Fruit fly (Drosophila melanogaster) whole organism, embryonic: ENCODE measurements around the gene CG14442.

Source experiments
- Adf1 ChIP-seq: fragments of 200-800 bp; sonication (Bioruptor generic); IDR thresholded peaks from 2 replicates; pipeline ENCODE4 v1.3.6; 2022; ENCODE audit warnings: missing biosample characterization, missing genetic modification characterization
- Aef1 ChIP-seq: fragments of 200-800 bp; sonication (Bioruptor generic); IDR thresholded peaks from 3 replicates; pipeline ENCODE4 v1.3.6; 2022; ENCODE audit warnings: missing biosample characterization, missing genetic modification characterization
- B-H2 ChIP-seq: fragments of 200-800 bp; sonication (Bioruptor generic); optimal IDR thresholded peaks from 2 replicates; lab custom pipeline; 2018; ENCODE audit warnings: missing biosample characterization, mild to moderate bottlenecking, missing genetic modification characterization
- Blimp-1 ChIP-seq: fragments of 200-800 bp; sonication (Bioruptor generic); optimal IDR thresholded peaks from 3 replicates; lab custom pipeline; 2018; ENCODE audit warnings: missing biosample characterization, missing genetic modification characterization, mild to moderate bottlenecking, moderate library complexity, missing genetic modification reagents
- CG10462 ChIP-seq: fragments of 200-800 bp; sonication (Bioruptor generic); optimal IDR thresholded peaks from 2 replicates; lab custom pipeline; 2016; ENCODE audit warnings: missing biosample characterization, missing genetic modification characterization
- CG10979 ChIP-seq: fragments of 200-800 bp; sonication (Bioruptor generic); optimal IDR thresholded peaks from 2 replicates; lab custom pipeline; 2018; ENCODE audit warnings: missing biosample characterization, mild to moderate bottlenecking, missing genetic modification characterization, moderate library complexity
- CG13296 ChIP-seq: fragments of 200-800 bp; sonication (Bioruptor generic); optimal IDR thresholded peaks from 3 replicates; lab custom pipeline; 2018; ENCODE audit warnings: missing biosample characterization, mild to moderate bottlenecking, missing genetic modification characterization
- CG13424 ChIP-seq: fragments of 200-800 bp; sonication (Bioruptor generic); optimal IDR thresholded peaks from 2 replicates; lab custom pipeline; 2019; ENCODE audit warnings: missing biosample characterization, mild to moderate bottlenecking, missing genetic modification characterization, moderate library complexity
- CG14860 ChIP-seq: fragments of 200-800 bp; sonication (Bioruptor generic); IDR thresholded peaks from 3 replicates; pipeline ENCODE4 v1.3.6; 2022; ENCODE audit warnings: missing biosample characterization, missing genetic modification characterization; ENCODE audit not compliant: partially characterized antibody
- CG1529 ChIP-seq: fragments of 200-800 bp; sonication (Bioruptor generic); optimal IDR thresholded peaks from 3 replicates; lab custom pipeline; 2018; ENCODE audit warnings: missing biosample characterization, missing genetic modification characterization
- CG15479 ChIP-seq: fragments of 200-800 bp; sonication (Bioruptor generic); optimal IDR thresholded peaks from 3 replicates; lab custom pipeline; 2019; ENCODE audit warnings: missing biosample characterization, mild to moderate bottlenecking, missing genetic modification characterization, moderate library complexity
- CG17186 ChIP-seq: fragments of 200-800 bp; sonication (Bioruptor generic); optimal IDR thresholded peaks from 3 replicates; lab custom pipeline; 2017; ENCODE audit warnings: missing biosample characterization, missing genetic modification reagents, missing genetic modification characterization
- CG2116 ChIP-seq: fragments of 200-800 bp; sonication (Bioruptor generic); optimal IDR thresholded peaks from 3 replicates; lab custom pipeline; 2018; ENCODE audit warnings: missing biosample characterization, mild to moderate bottlenecking, missing genetic modification characterization
- CG32532 ChIP-seq: fragments of 200-800 bp; sonication (Bioruptor generic); IDR thresholded peaks from 2 replicates; pipeline ENCODE4 v1.3.6; 2022; ENCODE audit warnings: missing biosample characterization, missing genetic modification characterization
- CG6654 ChIP-seq: fragments of 200-800 bp; sonication (Bioruptor generic); optimal IDR thresholded peaks from 2 replicates; lab custom pipeline; 2017; ENCODE audit warnings: missing biosample characterization, mild to moderate bottlenecking, missing genetic modification characterization
- CG7839 ChIP-seq: fragments of 200-800 bp; sonication (Bioruptor generic); optimal IDR thresholded peaks from 3 replicates; lab custom pipeline; 2018; ENCODE audit warnings: missing biosample characterization, mild to moderate bottlenecking, missing genetic modification characterization, moderate library complexity
- CG9932 ChIP-seq: fragments of 200-800 bp; sonication (Bioruptor generic); IDR thresholded peaks from 2 replicates; pipeline ENCODE4 v1.3.6; 2022; ENCODE audit warnings: missing biosample characterization, missing genetic modification characterization
- CrebB ChIP-seq: fragments of 200-800 bp; sonication (Bioruptor generic); optimal IDR thresholded peaks from 3 replicates; lab custom pipeline; 2018; ENCODE audit warnings: missing biosample characterization, mild to moderate bottlenecking, missing genetic modification characterization
- D ChIP-seq, 2 experiments: fragments of 200-800 bp in 1 of 2; fragments of >200 bp in 1 of 2; sonication (Bioruptor generic) in 1 of 2; optimal IDR thresholded peaks; 2 replicates in 1 of 2; 3 replicates in 1 of 2; lab custom pipeline; 2017; ENCODE audit warnings: mild to moderate bottlenecking in 1 of 2, missing biosample characterization in 1 of 2, missing genetic modification characterization in 1 of 2, missing genetic modification reagents in 1 of 2
- Dfd ChIP-seq, 2 experiments: fragments of >200 bp; optimal IDR thresholded peaks; 2 replicates each; lab custom pipeline; 2017; ENCODE audit warnings: missing biosample characterization in 2 of 2, missing genetic modification characterization in 2 of 2
- Doc3 ChIP-seq: fragments of 200-800 bp; sonication (Bioruptor generic); IDR thresholded peaks from 3 replicates; pipeline ENCODE4 v1.3.6; 2022; ENCODE audit warnings: missing biosample characterization, missing genetic modification characterization; ENCODE audit not compliant: partially characterized antibody
- Hr39 ChIP-seq: fragments of >200 bp; optimal IDR thresholded peaks from 2 replicates; lab custom pipeline; 2017
- Hr78 ChIP-seq, 2 experiments: fragments of 200-800 bp in 1 of 2; fragments of >200 bp in 1 of 2; sonication (Bioruptor generic) in 1 of 2; optimal IDR thresholded peaks; 2 replicates each; lab custom pipeline; 2017 to 2019; ENCODE audit warnings: missing biosample characterization in 2 of 2, missing genetic modification characterization in 2 of 2, mild to moderate bottlenecking in 1 of 2, moderate library complexity in 1 of 2
- MTF-1 ChIP-seq: fragments of 200-800 bp; sonication (Bioruptor generic); optimal IDR thresholded peaks from 2 replicates; lab custom pipeline; 2018; ENCODE audit warnings: missing biosample characterization, mild to moderate bottlenecking, missing genetic modification characterization, borderline replicate concordance
- Ravus ChIP-seq: fragments of 200-800 bp; sonication (Bioruptor generic); IDR thresholded peaks from 2 replicates; pipeline ENCODE4 v1.3.6; 2022; ENCODE audit warnings: missing biosample characterization, missing genetic modification characterization
- Side ChIP-seq: fragments of 200-800 bp; sonication (Bioruptor generic); optimal IDR thresholded peaks from 2 replicates; lab custom pipeline; 2016; ENCODE audit warnings: missing biosample characterization, missing genetic modification characterization
- TFAM ChIP-seq: fragments of 200-800 bp; sonication (Bioruptor generic); optimal IDR thresholded peaks from 2 replicates; lab custom pipeline; 2017; ENCODE audit warnings: missing biosample characterization, missing genetic modification characterization, inconsistent platforms
- ab ChIP-seq: fragments of 200-800 bp; sonication (Bioruptor generic); optimal IDR thresholded peaks from 2 replicates; lab custom pipeline; 2016; ENCODE audit warnings: missing biosample characterization, missing genetic modification characterization
- az2 ChIP-seq: fragments of 200-800 bp; sonication (Bioruptor generic); optimal IDR thresholded peaks from 3 replicates; lab custom pipeline; 2016; ENCODE audit warnings: missing biosample characterization, missing genetic modification characterization
- cato ChIP-seq: fragments of 200-800 bp; sonication (Bioruptor generic); optimal IDR thresholded peaks from 2 replicates; lab custom pipeline; 2016; ENCODE audit warnings: missing biosample characterization, missing genetic modification characterization, borderline replicate concordance
- chn ChIP-seq: fragments of 200-800 bp; sonication (Bioruptor generic); optimal IDR thresholded peaks from 2 replicates; lab custom pipeline; 2016; ENCODE audit warnings: missing biosample characterization, missing genetic modification characterization
- crc ChIP-seq: fragments of 200-800 bp; sonication (Bioruptor generic); optimal IDR thresholded peaks from 2 replicates; lab custom pipeline; 2016; ENCODE audit warnings: missing biosample characterization, missing genetic modification characterization
- dimm ChIP-seq: fragments of 200-800 bp; sonication (Bioruptor generic); IDR thresholded peaks from 2 replicates; pipeline ENCODE4 v1.3.6; 2022; ENCODE audit warnings: missing biosample characterization, missing genetic modification characterization
- dm ChIP-seq: fragments of 200-800 bp; sonication (Bioruptor generic); optimal IDR thresholded peaks from 3 replicates; lab custom pipeline; 2016; ENCODE audit warnings: missing biosample characterization, missing genetic modification characterization
- dmrt11E ChIP-seq: fragments of 200-800 bp; sonication (Bioruptor generic); optimal IDR thresholded peaks from 3 replicates; lab custom pipeline; 2018; ENCODE audit warnings: missing biosample characterization, mild to moderate bottlenecking, missing genetic modification characterization, moderate library complexity
- dmrt99B ChIP-seq: fragments of 200-800 bp; sonication (Bioruptor generic); optimal IDR thresholded peaks from 2 replicates; lab custom pipeline; 2018; ENCODE audit warnings: missing biosample characterization, mild to moderate bottlenecking, missing genetic modification characterization, moderate library complexity
- h ChIP-seq: fragments of >200 bp; optimal IDR thresholded peaks from 2 replicates; lab custom pipeline; 2017
- jumu ChIP-seq: fragments of 200-800 bp; sonication (Bioruptor generic); optimal IDR thresholded peaks from 3 replicates; lab custom pipeline; 2016; ENCODE audit warnings: missing biosample characterization, missing genetic modification characterization
- ken ChIP-seq: fragments of 200-800 bp; sonication (Bioruptor generic); IDR thresholded peaks from 3 replicates; pipeline ENCODE4 v1.3.6; 2022; ENCODE audit warnings: missing biosample characterization, missing genetic modification characterization
- lmd ChIP-seq: fragments of 200-800 bp; sonication (Bioruptor generic); IDR thresholded peaks from 2 replicates; pipeline ENCODE4 v1.3.6; 2022; ENCODE audit warnings: missing biosample characterization, missing genetic modification characterization
- pan ChIP-seq, 4 experiments: fragments of >200 bp in 3 of 4; fragments of 200-800 bp in 1 of 4; sonication (Bioruptor generic) in 1 of 4; optimal IDR thresholded peaks in 3 of 4; IDR thresholded peaks in 1 of 4; 2 replicates each; pipeline versions ENCODE4 v1.3.6 to Lab custom; 2017 to 2022; ENCODE audit warnings: missing biosample characterization in 2 of 4, missing genetic modification characterization in 2 of 4, mixed read lengths in 1 of 4
- pb ChIP-seq: fragments of 200-800 bp; sonication (Bioruptor generic); optimal IDR thresholded peaks from 3 replicates; lab custom pipeline; 2016; ENCODE audit warnings: missing biosample characterization, missing genetic modification characterization
- peb ChIP-seq: fragments of 200-800 bp; sonication (Bioruptor generic); IDR thresholded peaks from 2 replicates; pipeline ENCODE4 v1.3.6; 2022; ENCODE audit warnings: missing biosample characterization, missing genetic modification characterization
- pnt ChIP-seq: fragments of 200-800 bp; sonication (Bioruptor generic); optimal IDR thresholded peaks from 3 replicates; lab custom pipeline; 2016; ENCODE audit warnings: missing biosample characterization, missing genetic modification characterization
- repo ChIP-seq: fragments of 200-800 bp; sonication (Bioruptor generic); optimal IDR thresholded peaks from 2 replicates; lab custom pipeline; 2016; ENCODE audit warnings: missing biosample characterization, missing genetic modification characterization
- tap ChIP-seq: fragments of 200-800 bp; optimal IDR thresholded peaks from 3 replicates; lab custom pipeline; 2019; ENCODE audit warnings: missing biosample characterization, mild to moderate bottlenecking, missing genetic modification characterization, moderate library complexity
- toy ChIP-seq: fragments of 200-800 bp; sonication (Bioruptor generic); IDR thresholded peaks from 2 replicates; pipeline ENCODE4 v1.3.6; 2022; ENCODE audit warnings: missing biosample characterization, missing genetic modification characterization
- twi ChIP-seq: fragments of 200-800 bp; optimal IDR thresholded peaks from 2 replicates; lab custom pipeline; 2019; ENCODE audit warnings: missing biosample characterization, mild to moderate bottlenecking, missing genetic modification characterization, moderate library complexity
- vnd ChIP-seq: fragments of 200-800 bp; sonication (Bioruptor generic); IDR thresholded peaks from 3 replicates; pipeline ENCODE4 v1.3.6; 2022; ENCODE audit warnings: missing biosample characterization, missing genetic modification characterization; ENCODE audit not compliant: partially characterized antibody

CG14442 gene

DNA sequence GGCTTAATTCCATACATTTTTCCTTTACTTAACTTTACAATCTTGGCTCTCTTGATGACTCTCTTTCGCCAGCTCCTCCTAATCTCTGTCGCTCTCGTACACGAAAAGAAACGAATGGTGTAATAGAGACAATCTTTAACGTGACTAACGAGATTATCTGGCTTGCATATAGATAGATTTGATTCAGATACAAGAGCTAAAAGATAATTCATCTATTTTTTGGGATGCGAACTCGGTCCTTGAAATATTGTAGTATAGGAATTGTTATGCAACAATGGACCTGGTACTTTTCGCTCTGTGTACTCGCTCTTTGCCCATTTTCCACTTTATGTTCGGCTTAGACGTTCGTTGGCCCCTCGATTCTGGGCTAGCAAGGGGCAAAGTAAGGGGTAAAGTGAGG, 16.5 kb upstream of the CG14442 start (continued):
- TF ChIP-seq lmd (peak; percentile 83), CG2116 (peak; percentile 41), h (lab: Kevin White, UChicago) (no peak), CG17186 (peak; percentile 43), Side (GFP tag; lab: Kevin White, UChicago) (peak; percentile 84), twi (tag; lab: Kevin White, UChicago) (peak; percentile 40), ken (GFP tag; lab: Robert Waterston, UW) (peak; percentile 70; the same call in 2 of the 3 replicates), cato (GFP tag; lab: Kevin White, UChicago) (peak; percentile 49), CG9932 (peak; percentile 49), MTF-1 (GFP tag; lab: Kevin White, UChicago) (peak; percentile 19), Blimp-1 (GFP tag; lab: Kevin White, UChicago) (peak; percentile 80), Hr39 (lab: Kevin White, UChicago) (no peak), az2 (GFP tag; lab: Kevin White, UChicago) (peak; percentile 78), B-H2 (GFP tag; lab: Kevin White, UChicago) (peak; percentile 13), TFAM (GFP tag; lab: Kevin White, UChicago) (peak; percentile 24), CG32532 (GFP tag; lab: Robert Waterston, UW) (peak; percentile 79), CG13424 (tag; lab: Kevin White, UChicago) (peak; percentile 79), CG10462 (GFP tag; lab: Kevin White, UChicago) (peak; percentile 37), dmrt11E (tag; lab: Kevin White, UChicago) (peak; percentile 58), peb (GFP tag; lab: Robert Waterston, UW) (peak; percentile 27; the same call in 1 of the 2 replicates), CG6654 (peak; percentile 31), Dfd (GFP tag; optimal IDR thresholded peaks at IDR 0.05; lab: Kevin White, UChicago) (no peak), CG7839 (tag; lab: Kevin White, UChicago) (peak; percentile 88), CG13296 (peak; percentile 70), pnt (GFP tag; lab: Kevin White, UChicago) (peak; percentile 74), CG14860 (GFP tag; lab: Robert Waterston, UW) (no peak), Hr78 (GFP tag; optimal IDR thresholded peaks at IDR 0.05; lab: Kevin White, UChicago) (peak in 1 of 2 experiments; percentile 39), jumu (GFP tag; lab: Kevin White, UChicago) (peak; percentile 77), pan (optimal IDR thresholded peaks at IDR 0.05; lab: Kevin White, UChicago) (no peak), pan (GFP tag; optimal IDR thresholded peaks at IDR 0.05 in 1 of 2, IDR thresholded peaks at IDR 0.05 in 1 of 2) (peak in 1 of 2 experiments; percentile 78), crc (GFP tag; lab: Kevin White, UChicago) (peak; percentile 61), Doc3 (GFP tag; lab: Robert Waterston, UW) (no peak), tap (tag; lab: Kevin White, UChicago) (peak; percentile 78), dmrt99B (peak; percentile 87), CG10979 (peak; percentile 83), Adf1 (GFP tag; lab: Robert Waterston, UW) (peak; percentile 33; the same call in 1 of the 2 replicates), CG15479 (GFP tag; lab: Kevin White, UChicago) (no peak), ab (GFP tag; lab: Kevin White, UChicago) (no peak), Aef1 (peak; percentile 41; the same call in 1 of the 3 replicates), pb (peak; percentile 84), chn (GFP tag; lab: Kevin White, UChicago) (peak; percentile 12), CrebB (peak; percentile 82), dm (GFP tag; lab: Kevin White, UChicago) (peak; percentile 50), dimm (GFP tag; lab: Robert Waterston, UW) (0 out of 2 replicates have a peak, but pooled peaks have one; percentile 25), Ravus (GFP tag; lab: Robert Waterston, UW) (peak; percentile 21; the same call in 1 of the 2 replicates), CG1529 (GFP tag; lab: Kevin White, UChicago) (peak; percentile 67), toy (GFP tag; lab: Robert Waterston, UW) (no peak), repo (GFP tag; lab: Kevin White, UChicago) (peak; percentile 66), D (optimal IDR thresholded peaks at IDR 0.05; lab: Kevin White, UChicago) (no peak), D (GFP tag; optimal IDR thresholded peaks at IDR 0.05; lab: Kevin White, UChicago) (peak; percentile 70), vnd (GFP tag; lab: Robert Waterston, UW) (no peak)
